Worm (Caenorhabditis elegans): Measurements from ENCODE around the gene ptr-9.

ce11 chrIII:9130588-9130987, 30.9 kb downstream of the ptr-9 start, which contains the start of gene ZK512.10:
- no peak for TF ChIP-seq mec-3 (tag; optimal IDR thresholded peaks at IDR 0.05; ENCODE audit: borderline replicate concordance)
- no peak for TF ChIP-seq sox-2 (GFP tag; IDR thresholded peaks at IDR 0.05)
- TF ChIP-seq pros-1 (tag; optimal IDR thresholded peaks at IDR 0.05): no peak
- no peak for TF ChIP-seq ttx-3 (tag; optimal IDR thresholded peaks at IDR 0.05)
- TF ChIP-seq ceh-19 (GFP tag; optimal IDR thresholded peaks at IDR 0.05): no peak
- TF ChIP-seq fkh-10 (GFP tag; optimal IDR thresholded peaks at IDR 0.05): no peak
- no peak for TF ChIP-seq ref-2 (tag; optimal IDR thresholded peaks at IDR 0.05)
- no peak for TF ChIP-seq ahr-1 (tag; optimal IDR thresholded peaks at IDR 0.05)
- no peak for TF ChIP-seq tbx-2 (tag; optimal IDR thresholded peaks at IDR 0.05)
- TF ChIP-seq sdc-2 (tag; optimal IDR thresholded peaks at IDR 0.05): no peak
- no peak for TF ChIP-seq lin-11 (tag; optimal IDR thresholded peaks at IDR 0.05)
- TF ChIP-seq ceh-9 (tag; optimal IDR thresholded peaks at IDR 0.05): no peak
- no peak for TF ChIP-seq F13H6.1 (tag; optimal IDR thresholded peaks at IDR 0.05)
